Fruit fly (Drosophila melanogaster): Measurements from ENCODE around the gene ntc.

DNA sequence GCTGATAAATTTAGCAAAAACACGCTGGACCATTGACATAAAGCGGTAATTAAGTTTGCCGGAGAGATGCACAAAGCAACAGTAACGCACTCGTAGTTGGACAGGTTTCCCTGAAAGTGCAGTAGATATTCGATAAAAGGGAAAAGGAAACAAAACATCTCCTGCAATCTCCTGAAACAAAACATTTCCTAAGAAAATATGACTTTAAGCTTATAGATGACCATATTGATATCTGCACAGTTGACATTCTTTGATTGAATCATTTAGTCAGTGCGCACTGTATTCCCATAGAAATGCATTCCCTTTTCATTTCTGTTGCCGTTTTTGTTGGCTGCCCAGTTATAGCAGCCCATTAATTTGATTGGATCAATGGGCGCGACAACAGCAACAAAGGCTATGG lies 46.6 kb upstream of the ntc start:
- peak; percentile 28; the same call in 1 of the 2 replicates for TF ChIP-seq rn (GFP tag; IDR thresholded peaks at IDR 0.05)
- TF ChIP-seq Pif1A (GFP tag; optimal IDR thresholded peaks at IDR 0.05) = peak; percentile 37
- no peak for TF ChIP-seq EcR (GFP tag; optimal IDR thresholded peaks at IDR 0.05)
- no peak for TF ChIP-seq CG32121 (GFP tag; IDR thresholded peaks at IDR 0.05)
- peak; percentile 30 for TF ChIP-seq CG14655 (GFP tag; optimal IDR thresholded peaks at IDR 0.05)
- peak; percentile 45 for TF ChIP-seq CG9948 (tag; optimal IDR thresholded peaks at IDR 0.05)
- TF ChIP-seq gl (tag; optimal IDR thresholded peaks at IDR 0.05) = no peak
- TF ChIP-seq Pif1B (GFP tag; optimal IDR thresholded peaks at IDR 0.05) = peak; percentile 37
- TF ChIP-seq CG8159 (tag; optimal IDR thresholded peaks at IDR 0.05) = peak; percentile 73
